Fruit fly (Drosophila melanogaster): ENCODE data around the gene CG14963.

- TF ChIP-seq Myc (optimal IDR thresholded peaks at IDR 0.05) (no peak), h (optimal IDR thresholded peaks at IDR 0.05) (no peak)
These were observed 23.1 kb downstream of the CG14963 start for dm6 chr3L:3149060-3149872.

Data from Kc167 (cell line).